Fruit fly (Drosophila melanogaster) whole organism, prepupa: ENCODE data around the gene mRpS24.

Experiments
- CG10631 ChIP-seq: fragments of 200-800 bp; sonication (Bioruptor generic); optimal IDR thresholded peaks from 2 replicates; lab custom pipeline; 2016; ENCODE audit warnings: missing biosample characterization, missing genetic modification characterization
- CG10669 ChIP-seq: fragments of 200-800 bp; sonication (Bioruptor generic); optimal IDR thresholded peaks from 3 replicates; lab custom pipeline; 2018; ENCODE audit warnings: missing biosample characterization, mild to moderate bottlenecking, missing genetic modification characterization, moderate library complexity
- CG11294 ChIP-seq: fragments of 200-800 bp; sonication (Bioruptor generic); IDR thresholded peaks from 2 replicates; pipeline ENCODE4 v1.3.6; 2022; ENCODE audit warnings: missing biosample characterization, missing genetic modification characterization
- CG15336 ChIP-seq: fragments of 200-800 bp; sonication (Bioruptor generic); IDR thresholded peaks from 2 replicates; pipeline ENCODE4 v1.3.6; 2022; ENCODE audit warnings: missing biosample characterization, missing genetic modification characterization
- CG16779 ChIP-seq: fragments of 200-800 bp; sonication (Bioruptor generic); optimal IDR thresholded peaks from 3 replicates; lab custom pipeline; 2017; ENCODE audit warnings: missing biosample characterization, mild to moderate bottlenecking, missing genetic modification characterization
- CG3032 ChIP-seq: fragments of 200-800 bp; optimal IDR thresholded peaks from 2 replicates; lab custom pipeline; 2019; ENCODE audit warnings: missing biosample characterization, mild to moderate bottlenecking, missing genetic modification characterization, moderate library complexity
- CG31627 ChIP-seq: fragments of 200-800 bp; sonication (Bioruptor generic); optimal IDR thresholded peaks from 3 replicates; lab custom pipeline; 2016; ENCODE audit warnings: missing biosample characterization, missing genetic modification characterization
- CG34406 ChIP-seq: fragments of 200-800 bp; sonication (Bioruptor generic); optimal IDR thresholded peaks from 3 replicates; lab custom pipeline; 2016; ENCODE audit warnings: missing biosample characterization, missing genetic modification characterization
- CG3919 ChIP-seq: fragments of 200-800 bp; sonication (Bioruptor generic); optimal IDR thresholded peaks from 3 replicates; lab custom pipeline; 2016; ENCODE audit warnings: missing biosample characterization, missing genetic modification characterization
- CG4318 ChIP-seq: fragments of 200-800 bp; sonication (Bioruptor generic); optimal IDR thresholded peaks from 3 replicates; lab custom pipeline; 2017; ENCODE audit warnings: missing biosample characterization, mild to moderate bottlenecking, missing genetic modification characterization
- CG6163 ChIP-seq: fragments of 200-800 bp; sonication (Bioruptor generic); IDR thresholded peaks from 3 replicates; pipeline ENCODE4 v1.3.6; 2022; ENCODE audit warnings: missing biosample characterization, missing genetic modification characterization
- CG6276 ChIP-seq: fragments of 200-800 bp; sonication (Bioruptor generic); optimal IDR thresholded peaks from 2 replicates; lab custom pipeline; 2017; ENCODE audit warnings: missing biosample characterization, mild to moderate bottlenecking, missing genetic modification characterization
- CG6792 ChIP-seq: fragments of 200-800 bp; sonication (Bioruptor generic); optimal IDR thresholded peaks from 3 replicates; lab custom pipeline; 2016; ENCODE audit warnings: missing biosample characterization, missing genetic modification characterization
- CG6808 ChIP-seq: fragments of 200-800 bp; sonication (Bioruptor generic); optimal IDR thresholded peaks from 3 replicates; lab custom pipeline; 2017; ENCODE audit warnings: missing biosample characterization, missing genetic modification characterization, mild to moderate bottlenecking, moderate library complexity, missing genetic modification reagents
- CG7368 ChIP-seq: fragments of 200-800 bp; sonication (Bioruptor generic); optimal IDR thresholded peaks from 3 replicates; lab custom pipeline; 2016; ENCODE audit warnings: missing biosample characterization, missing genetic modification characterization
- CG8119 ChIP-seq: fragments of 200-800 bp; sonication (Bioruptor generic); IDR thresholded peaks from 3 replicates; pipeline ENCODE4 v1.3.6; 2022; ENCODE audit warnings: missing biosample characterization, missing genetic modification characterization
- CG8319 ChIP-seq: fragments of 200-800 bp; sonication (Bioruptor generic); optimal IDR thresholded peaks from 3 replicates; lab custom pipeline; 2016; ENCODE audit warnings: missing biosample characterization, missing genetic modification characterization
- CG8632 ChIP-seq: fragments of 200-800 bp; sonication (Bioruptor generic); optimal IDR thresholded peaks from 3 replicates; lab custom pipeline; 2016; ENCODE audit warnings: missing biosample characterization, missing genetic modification characterization
- CG9139 ChIP-seq: fragments of 200-800 bp; sonication (Bioruptor generic); optimal IDR thresholded peaks from 3 replicates; lab custom pipeline; 2017; ENCODE audit warnings: missing biosample characterization, mild to moderate bottlenecking, missing genetic modification characterization
- Eip75B ChIP-seq: fragments of 200-800 bp; sonication (Bioruptor generic); optimal IDR thresholded peaks from 3 replicates; lab custom pipeline; 2016; ENCODE audit warnings: missing biosample characterization, missing genetic modification characterization
- Eip78C ChIP-seq: fragments of 200-800 bp; sonication (Bioruptor generic); peaks from one replicate; lab custom pipeline; 2016; ENCODE audit warnings: missing biosample characterization, missing genetic modification characterization
- Eip93F ChIP-seq: fragments of 200-800 bp; sonication (Bioruptor generic); optimal IDR thresholded peaks from 2 replicates; lab custom pipeline; 2016; ENCODE audit warnings: missing biosample characterization, mild to moderate bottlenecking, missing genetic modification characterization
- Ets21C ChIP-seq: fragments of 200-800 bp; sonication (Bioruptor generic); optimal IDR thresholded peaks from 3 replicates; lab custom pipeline; 2016; ENCODE audit warnings: missing biosample characterization, missing genetic modification characterization
- Ets96B ChIP-seq: fragments of 200-800 bp; optimal IDR thresholded peaks from 2 replicates; lab custom pipeline; 2019; ENCODE audit warnings: missing biosample characterization, mild to moderate bottlenecking, missing genetic modification characterization, moderate library complexity
- Hr38 ChIP-seq: sonication (Bioruptor generic); optimal IDR thresholded peaks from 2 replicates; lab custom pipeline; 2016; ENCODE audit warnings: missing biosample characterization, missing genetic modification characterization
- Hr39 ChIP-seq: fragments of 200-800 bp; sonication (Bioruptor generic); optimal IDR thresholded peaks from 2 replicates; lab custom pipeline; 2016; ENCODE audit warnings: missing biosample characterization, missing genetic modification characterization
- Lpt ChIP-seq: fragments of 200-800 bp; sonication (Bioruptor generic); optimal IDR thresholded peaks from 3 replicates; lab custom pipeline; 2016; ENCODE audit warnings: missing biosample characterization, missing genetic modification characterization
- Met ChIP-seq: fragments of 200-800 bp; sonication (Bioruptor generic); optimal IDR thresholded peaks from 3 replicates; lab custom pipeline; 2016; ENCODE audit warnings: missing biosample characterization, missing genetic modification characterization
- OdsH ChIP-seq: fragments of 200-800 bp; sonication (Bioruptor generic); optimal IDR thresholded peaks from 3 replicates; lab custom pipeline; 2016; ENCODE audit warnings: missing biosample characterization, missing genetic modification characterization
- Smox ChIP-seq: fragments of 200-800 bp; sonication (Bioruptor generic); optimal IDR thresholded peaks from 3 replicates; lab custom pipeline; 2016; ENCODE audit warnings: missing biosample characterization, missing genetic modification characterization
- Sox102F ChIP-seq: fragments of 200-800 bp; sonication (Bioruptor generic); optimal IDR thresholded peaks from 2 replicates; lab custom pipeline; 2016; ENCODE audit warnings: missing biosample characterization, mild to moderate bottlenecking, missing genetic modification characterization
- Sox14 ChIP-seq: fragments of 200-800 bp; sonication (Bioruptor generic); optimal IDR thresholded peaks from 3 replicates; lab custom pipeline; 2016; ENCODE audit warnings: missing biosample characterization, missing genetic modification characterization
- Sox15 ChIP-seq: fragments of 200-800 bp; sonication (Bioruptor generic); optimal IDR thresholded peaks from 3 replicates; lab custom pipeline; 2016; ENCODE audit warnings: missing biosample characterization, missing genetic modification characterization
- acj6 ChIP-seq: fragments of 200-800 bp; sonication (Bioruptor generic); optimal IDR thresholded peaks from 3 replicates; lab custom pipeline; 2016; ENCODE audit warnings: missing biosample characterization, missing genetic modification characterization
- cyc ChIP-seq: fragments of 200-800 bp; sonication (Bioruptor generic); optimal IDR thresholded peaks from 3 replicates; lab custom pipeline; 2016; ENCODE audit warnings: missing biosample characterization, missing genetic modification characterization
- dac ChIP-seq: fragments of 200-800 bp; sonication (Bioruptor generic); optimal IDR thresholded peaks from 2 replicates; lab custom pipeline; 2017; ENCODE audit warnings: missing biosample characterization, mild to moderate bottlenecking, missing genetic modification characterization
- dsx ChIP-seq: fragments of 200-800 bp; optimal IDR thresholded peaks from 3 replicates; lab custom pipeline; 2019; ENCODE audit warnings: missing biosample characterization, mild to moderate bottlenecking, missing genetic modification characterization, moderate library complexity; ENCODE audit not compliant: poor library complexity, severe bottlenecking
- eg ChIP-seq: fragments of 200-800 bp; sonication (Bioruptor generic); IDR thresholded peaks from 3 replicates; pipeline ENCODE4 v1.3.6; 2022; ENCODE audit warnings: missing biosample characterization, missing genetic modification characterization
- fd59A ChIP-seq: fragments of 200-800 bp; sonication (Bioruptor generic); optimal IDR thresholded peaks from 2 replicates; lab custom pipeline; 2017; ENCODE audit warnings: missing biosample characterization, mild to moderate bottlenecking, missing genetic modification characterization, missing genetic modification reagents
- fd85E ChIP-seq: fragments of 200-800 bp; sonication (Bioruptor generic); optimal IDR thresholded peaks from 3 replicates; lab custom pipeline; 2016; ENCODE audit warnings: missing biosample characterization, missing genetic modification characterization
- fkh ChIP-seq: fragments of 200-800 bp; sonication (Bioruptor generic); optimal IDR thresholded peaks from 3 replicates; lab custom pipeline; 2017; ENCODE audit warnings: missing biosample characterization, mild to moderate bottlenecking, missing genetic modification characterization, moderate library complexity
- net ChIP-seq: fragments of 200-800 bp; sonication (Bioruptor generic); optimal IDR thresholded peaks from 3 replicates; lab custom pipeline; 2016; ENCODE audit warnings: missing biosample characterization, missing genetic modification characterization
- pdm3 ChIP-seq: fragments of 200-800 bp; sonication (Bioruptor generic); optimal IDR thresholded peaks from 3 replicates; lab custom pipeline; 2016; ENCODE audit warnings: missing biosample characterization, missing genetic modification characterization
- salr ChIP-seq, 2 experiments: fragments of 200-800 bp; sonication (Bioruptor generic); optimal IDR thresholded peaks; 3 replicates each; lab custom pipeline; 2016 to 2018; ENCODE audit warnings: missing biosample characterization in 2 of 2, missing genetic modification characterization in 2 of 2, mild to moderate bottlenecking in 1 of 2
- spab ChIP-seq: fragments of 200-800 bp; sonication (Bioruptor generic); optimal IDR thresholded peaks from 2 replicates; lab custom pipeline; 2017; ENCODE audit warnings: missing biosample characterization, mild to moderate bottlenecking, missing genetic modification characterization, missing genetic modification reagents
- svp ChIP-seq: fragments of 200-800 bp; sonication (Bioruptor generic); peaks from one replicate; lab custom pipeline; 2016; ENCODE audit warnings: missing biosample characterization, missing genetic modification characterization
- topi ChIP-seq: fragments of 200-800 bp; sonication (Bioruptor generic); optimal IDR thresholded peaks from 3 replicates; lab custom pipeline; 2016; ENCODE audit warnings: missing biosample characterization, missing genetic modification characterization
- vri ChIP-seq: fragments of 200-800 bp; sonication (Bioruptor generic); optimal IDR thresholded peaks from 3 replicates; lab custom pipeline; 2016; ENCODE audit warnings: missing biosample characterization, mild to moderate bottlenecking, missing genetic modification characterization

The mRpS24 gene

dm6 chr3R:24144542-24144941 is 18.8 kb downstream of the mRpS24 start (continued):
- peak; percentile 76 for TF ChIP-seq CG10669
- TF ChIP-seq topi (GFP tag; lab: Kevin White, UChicago) = peak; percentile 55
- TF ChIP-seq Hr39 (GFP tag; lab: Kevin White, UChicago) = peak; percentile 58
- peak; percentile 80 for TF ChIP-seq svp
- TF ChIP-seq net (GFP tag; lab: Kevin White, UChicago) = peak; percentile 60
- TF ChIP-seq Eip93F = no peak
- peak; percentile 42 for TF ChIP-seq CG8632 (GFP tag; lab: Kevin White, UChicago)
- peak; percentile 60 for TF ChIP-seq dsx (GFP tag; lab: Kevin White, UChicago)
- peak; percentile 80 for TF ChIP-seq CG6808 (GFP tag; lab: Kevin White, UChicago)
- TF ChIP-seq Sox14 (GFP tag; lab: Kevin White, UChicago) = peak; percentile 76

- TF ChIP-seq fd85E (GFP tag; lab: Kevin White, UChicago) (no peak), Ets96B (peak; percentile 58), pdm3 (peak; percentile 49), CG8319 (no peak), svp (peak; percentile 79), Lpt (GFP tag; lab: Kevin White, UChicago) (no peak), net (GFP tag; lab: Kevin White, UChicago) (peak; percentile 23), acj6 (GFP tag; lab: Kevin White, UChicago) (peak; percentile 58), Eip93F (no peak), CG16779 (tag; lab: Kevin White, UChicago) (no peak), CG6792 (GFP tag; lab: Kevin White, UChicago) (peak; percentile 54), Met (GFP tag; lab: Kevin White, UChicago) (peak; percentile 43), CG6163 (0 out of 3 replicates have a peak, but pooled peaks have one; percentile 22), OdsH (GFP tag; lab: Kevin White, UChicago) (peak; percentile 57), spab (GFP tag; lab: Kevin White, UChicago) (peak; percentile 67), dsx (GFP tag; lab: Kevin White, UChicago) (no peak), Hr38 (GFP tag; lab: Kevin White, UChicago) (no peak), CG10669 (peak; percentile 46), CG8119 (GFP tag; lab: Robert Waterston, UW) (peak; percentile 64; the same call in 2 of the 3 replicates), fkh (GFP tag; lab: Kevin White, UChicago) (no peak), Smox (GFP tag; lab: Kevin White, UChicago) (peak; percentile 34), CG34406 (GFP tag; lab: Kevin White, UChicago) (peak; percentile 10), CG6276 (GFP tag; lab: Kevin White, UChicago) (peak; percentile 60), Ets21C (GFP tag; lab: Kevin White, UChicago) (no peak), CG6808 (GFP tag; lab: Kevin White, UChicago) (peak; percentile 68), CG11294 (GFP tag; lab: Robert Waterston, UW) (no peak), Eip75B (GFP tag; lab: Kevin White, UChicago) (peak; percentile 56), cyc (peak; percentile 20), Sox14 (GFP tag; lab: Kevin White, UChicago) (peak; percentile 68), Hr39 (GFP tag; lab: Kevin White, UChicago) (peak; percentile 41), dac (GFP tag; lab: Kevin White, UChicago) (peak; percentile 31), fd59A (peak; percentile 61), salr (GFP tag; optimal IDR thresholded peaks at IDR 0.05; lab: Kevin White, UChicago) (peak in 1 of 2 experiments; percentile 75), vri (GFP tag; lab: Kevin White, UChicago) (no peak), eg (GFP tag; lab: Robert Waterston, UW) (0 out of 3 replicates have a peak, but pooled peaks have one; percentile 8), CG4318 (peak; percentile 53), CG7368 (GFP tag; lab: Kevin White, UChicago) (peak; percentile 44), CG3032 (tag; lab: Kevin White, UChicago) (peak; percentile 69), CG9139 (GFP tag; lab: Kevin White, UChicago) (peak; percentile 29), Eip78C (peak; percentile 90), CG8632 (GFP tag; lab: Kevin White, UChicago) (peak; percentile 45), CG15336 (GFP tag; lab: Robert Waterston, UW) (peak; percentile 36), Sox102F (GFP tag; lab: Kevin White, UChicago) (no peak), CG3919 (GFP tag; lab: Kevin White, UChicago) (peak; percentile 60), Sox15 (GFP tag; lab: Kevin White, UChicago) (peak; percentile 8), CG10631 (GFP tag; lab: Kevin White, UChicago) (peak; percentile 61), CG31627 (GFP tag; lab: Kevin White, UChicago) (peak; percentile 45), topi (GFP tag; lab: Kevin White, UChicago) (peak; percentile 48)
These were observed 19.6 kb downstream of the mRpS24 start for dm6 chr3R:24143779-24144178.
